Worm (Caenorhabditis elegans): ENCODE results near the gene glb-30.

- TF ChIP-seq elt-1 (tag; optimal IDR thresholded peaks at IDR 0.05; ENCODE audit: borderline replicate concordance, insufficient read depth) (no peak), pha-4 (tag; optimal IDR thresholded peaks at IDR 0.05) (no peak), bed-3 (GFP tag; optimal IDR thresholded peaks at IDR 0.05) (no peak), lin-32 (GFP tag; optimal IDR thresholded peaks at IDR 0.05) (no peak), ces-1 (GFP tag; optimal IDR thresholded peaks at IDR 0.05) (no peak), mep-1 (tag; optimal IDR thresholded peaks at IDR 0.05) (no peak), nhr-12 (tag; optimal IDR thresholded peaks at IDR 0.05) (no peak), snpc-4 (tag; optimal IDR thresholded peaks at IDR 0.05) (no peak), nhr-76 (tag; optimal IDR thresholded peaks at IDR 0.05) (no peak), sem-2 (GFP tag; optimal IDR thresholded peaks at IDR 0.05) (no peak), nhr-237 (tag; optimal IDR thresholded peaks at IDR 0.05) (no peak), elt-3 (tag; optimal IDR thresholded peaks at IDR 0.05) (no peak)
Measured at ce11 chrIII:1662405-1662804, 6.0 kb downstream of the glb-30 start.
